Fruit fly (Drosophila melanogaster) whole organism, adult: ENCODE data around the gene CG14331.

ENCODE experiments used
- CG11617 ChIP-seq: fragments of 200-800 bp; sonication (Bioruptor generic); optimal IDR thresholded peaks from 2 replicates; lab custom pipeline; 2017; ENCODE audit warnings: mild to moderate bottlenecking, missing biosample characterization, missing genetic modification reagents, missing genetic modification characterization
- CG12768 ChIP-seq: fragments of 200-800 bp; sonication (Bioruptor generic); optimal IDR thresholded peaks from 2 replicates; lab custom pipeline; 2017; ENCODE audit warnings: missing biosample characterization, missing genetic modification characterization, mild to moderate bottlenecking, moderate library complexity, missing genetic modification reagents
- CG14711 ChIP-seq: fragments of 200-800 bp; sonication (Bioruptor generic); optimal IDR thresholded peaks from 2 replicates; lab custom pipeline; 2018; ENCODE audit warnings: missing biosample characterization, mild to moderate bottlenecking, missing genetic modification characterization, moderate library complexity
- CG1620 ChIP-seq: fragments of 200-800 bp; sonication (Bioruptor generic); optimal IDR thresholded peaks from 2 replicates; lab custom pipeline; 2016; ENCODE audit warnings: missing biosample characterization, missing genetic modification characterization
- CG33017 ChIP-seq: fragments of 200-800 bp; sonication (Bioruptor generic); optimal IDR thresholded peaks from 2 replicates; lab custom pipeline; 2018; ENCODE audit warnings: missing biosample characterization, mild to moderate bottlenecking, missing genetic modification characterization, moderate library complexity
- CG5204 ChIP-seq: fragments of 200-800 bp; sonication (Bioruptor generic); optimal IDR thresholded peaks from 2 replicates; lab custom pipeline; 2016; ENCODE audit warnings: missing biosample characterization, missing genetic modification characterization
- CG7045 ChIP-seq: fragments of 200-800 bp; sonication (Bioruptor generic); optimal IDR thresholded peaks from 2 replicates; lab custom pipeline; 2017; ENCODE audit warnings: missing biosample characterization, mild to moderate bottlenecking, missing genetic modification characterization
- CG7101 ChIP-seq: fragments of 200-800 bp; sonication (Bioruptor generic); optimal IDR thresholded peaks from 2 replicates; lab custom pipeline; 2018; ENCODE audit warnings: missing biosample characterization, mild to moderate bottlenecking, missing genetic modification characterization, moderate library complexity
- Clk ChIP-seq: fragments of 200-800 bp; sonication (Bioruptor generic); optimal IDR thresholded peaks from 2 replicates; lab custom pipeline; 2017; ENCODE audit warnings: missing biosample characterization, missing genetic modification characterization
- Crg-1 ChIP-seq: fragments of 200-800 bp; sonication (Bioruptor generic); optimal IDR thresholded peaks from 2 replicates; lab custom pipeline; 2016; ENCODE audit warnings: missing biosample characterization, missing genetic modification characterization
- Hr96 ChIP-seq: fragments of 200-800 bp; sonication (Bioruptor generic); optimal IDR thresholded peaks from 2 replicates; lab custom pipeline; 2016; ENCODE audit warnings: missing biosample characterization, missing genetic modification characterization
- Mnt ChIP-seq: fragments of 200-800 bp; sonication (Bioruptor generic); optimal IDR thresholded peaks from 2 replicates; lab custom pipeline; 2016; ENCODE audit warnings: missing biosample characterization, mild to moderate bottlenecking, missing genetic modification characterization
- bab1 ChIP-seq: fragments of 200-800 bp; sonication (Bioruptor generic); optimal IDR thresholded peaks from 3 replicates; lab custom pipeline; 2019; ENCODE audit warnings: missing biosample characterization, mild to moderate bottlenecking, missing genetic modification characterization, moderate library complexity
- cic ChIP-seq: fragments of 200-800 bp; sonication (Bioruptor generic); optimal IDR thresholded peaks from 2 replicates; lab custom pipeline; 2017; ENCODE audit warnings: missing biosample characterization, mild to moderate bottlenecking, missing genetic modification characterization, moderate library complexity
- cnc ChIP-seq, 2 experiments: fragments of >200 bp; optimal IDR thresholded peaks; 2 replicates each; lab custom pipeline; 2017
- kay ChIP-seq: fragments of 200-800 bp; sonication (Bioruptor generic); peaks from one replicate; lab custom pipeline; 2016; ENCODE audit warnings: missing biosample characterization, missing genetic modification characterization, borderline replicate concordance
- ovo ChIP-seq: fragments of 200-800 bp; sonication (Bioruptor generic); optimal IDR thresholded peaks from 2 replicates; lab custom pipeline; 2016; ENCODE audit warnings: missing biosample characterization, missing genetic modification characterization
- pad ChIP-seq: fragments of 200-800 bp; sonication (Bioruptor generic); optimal IDR thresholded peaks from 3 replicates; lab custom pipeline; 2017; ENCODE audit warnings: missing biosample characterization, missing genetic modification characterization, mild to moderate bottlenecking, moderate library complexity, missing genetic modification reagents
- tj ChIP-seq: fragments of 200-800 bp; sonication (Bioruptor generic); optimal IDR thresholded peaks from 3 replicates; lab custom pipeline; 2017; ENCODE audit warnings: missing biosample characterization, mild to moderate bottlenecking, missing genetic modification characterization, moderate library complexity
- toe ChIP-seq: fragments of 200-800 bp; sonication (Bioruptor generic); optimal IDR thresholded peaks from 2 replicates; lab custom pipeline; 2016; ENCODE audit warnings: missing biosample characterization, missing genetic modification characterization

Gene CG14331

dm6 chr3R:17400102-17400501, 40.4 kb downstream of the CG14331 start:
- TF ChIP-seq kay (GFP tag; lab: Kevin White, UChicago) (peak; percentile 25), cic (peak; percentile 21), Mnt (GFP tag; lab: Kevin White, UChicago) (no peak), CG7101 (tag; lab: Kevin White, UChicago) (peak; percentile 16), Clk (GFP tag; lab: Kevin White, UChicago) (no peak), CG5204 (GFP tag; lab: Kevin White, UChicago) (no peak), CG33017 (tag; lab: Kevin White, UChicago) (peak; percentile 44), tj (GFP tag; lab: Kevin White, UChicago) (no peak), CG11617 (GFP tag; lab: Kevin White, UChicago) (no peak)

- TF ChIP-seq CG7101 (tag; lab: Kevin White, UChicago) (peak; percentile 1), pad (GFP tag; lab: Kevin White, UChicago) (peak; percentile 26), kay (GFP tag; lab: Kevin White, UChicago) (peak; percentile 83), CG33017 (tag; lab: Kevin White, UChicago) (no peak), CG1620 (no peak), CG7045 (GFP tag; lab: Kevin White, UChicago) (peak; percentile 24), toe (GFP tag; lab: Kevin White, UChicago) (no peak), Crg-1 (peak; percentile 2), CG5204 (GFP tag; lab: Kevin White, UChicago) (peak; percentile 50), bab1 (GFP tag; lab: Kevin White, UChicago) (no peak), cic (peak; percentile 22), Mnt (GFP tag; lab: Kevin White, UChicago) (peak; percentile 25), cnc (optimal IDR thresholded peaks at IDR 0.05; lab: Kevin White, UChicago) (peak; percentile 12 to 21), tj (GFP tag; lab: Kevin White, UChicago) (peak; percentile 24), CG12768 (GFP tag; lab: Kevin White, UChicago) (peak; percentile 59), Clk (GFP tag; lab: Kevin White, UChicago) (no peak), CG14711 (tag; lab: Kevin White, UChicago) (peak; percentile 20), Hr96 (GFP tag; lab: Kevin White, UChicago) (peak; percentile 58), CG11617 (GFP tag; lab: Kevin White, UChicago) (peak; percentile 71), ovo (GFP tag; lab: Kevin White, UChicago) (no peak)
Observed at dm6 chr3R:17394318-17395188, 46.0 kb downstream of the CG14331 start, which contains the start of gene CREG. CREG (minus strand) TSS chr3R:17394640.

- peak; percentile 99 for TF ChIP-seq kay (GFP tag; lab: Kevin White, UChicago)
- peak; percentile 98 for TF ChIP-seq CG1620
- peak; percentile 88 for TF ChIP-seq pad (GFP tag; lab: Kevin White, UChicago)
- no peak for TF ChIP-seq cnc (optimal IDR thresholded peaks at IDR 0.05; lab: Kevin White, UChicago)
- peak; percentile 96 for TF ChIP-seq CG11617 (GFP tag; lab: Kevin White, UChicago)
- TF ChIP-seq Crg-1, result peak; percentile 96
- peak; percentile 95 for TF ChIP-seq bab1 (GFP tag; lab: Kevin White, UChicago)
- peak; percentile 98 for TF ChIP-seq toe (GFP tag; lab: Kevin White, UChicago)
- peak; percentile 91 for TF ChIP-seq CG14711 (tag; lab: Kevin White, UChicago)
- peak; percentile 26 for TF ChIP-seq cic
- peak; percentile 96 for TF ChIP-seq CG12768 (GFP tag; lab: Kevin White, UChicago)
- peak; percentile 91 for TF ChIP-seq Mnt (GFP tag; lab: Kevin White, UChicago)
- TF ChIP-seq ovo (GFP tag; lab: Kevin White, UChicago), result peak; percentile 95
- peak; percentile 93 for TF ChIP-seq Hr96 (GFP tag; lab: Kevin White, UChicago)
- peak; percentile 95 for TF ChIP-seq CG7045 (GFP tag; lab: Kevin White, UChicago)
- peak; percentile 85 for TF ChIP-seq tj (GFP tag; lab: Kevin White, UChicago)
- peak; percentile 97 for TF ChIP-seq CG5204 (GFP tag; lab: Kevin White, UChicago)
- peak; percentile 97 for TF ChIP-seq CG7101 (tag; lab: Kevin White, UChicago)
- peak; percentile 86 for TF ChIP-seq Clk (GFP tag; lab: Kevin White, UChicago)
- peak; percentile 92 for TF ChIP-seq CG33017 (tag; lab: Kevin White, UChicago)
Observed at dm6 chr3R:17391313-17391845, 49.1 kb downstream of the CG14331 start, which contains the start of the genes Brf and sds22. Brf (minus strand) TSS chr3R:17391337. sds22 (plus strand) TSS chr3R:17391594.
